Fruit fly (Drosophila melanogaster) whole organism, embryonic: Measurements from ENCODE around the gene CG6409.

Experiments used
- Pdp1 ChIP-seq, 2 experiments: fragments of 200-800 bp; sonication (Bioruptor generic); optimal IDR thresholded peaks; 3 replicates each; lab custom pipeline; 2016; ENCODE audit warnings: missing biosample characterization in 2 of 2, missing genetic modification characterization in 2 of 2, mild to moderate bottlenecking in 1 of 2, moderate library complexity in 1 of 2
- tap ChIP-seq: fragments of 200-800 bp; optimal IDR thresholded peaks from 3 replicates; lab custom pipeline; 2019; ENCODE audit warnings: missing biosample characterization, mild to moderate bottlenecking, missing genetic modification characterization, moderate library complexity

- TF ChIP-seq Pdp1 (GFP tag; optimal IDR thresholded peaks at IDR 0.05; lab: Kevin White, UChicago) (no peak), tap (tag; lab: Kevin White, UChicago) (no peak)
These were observed at the start of gene CG6409, which contains the start of gene galla-2 for dm6 chr3L:10882336-10883040.
